Fruit fly (Drosophila melanogaster): ENCODE data around the gene CG17321.

DNA sequence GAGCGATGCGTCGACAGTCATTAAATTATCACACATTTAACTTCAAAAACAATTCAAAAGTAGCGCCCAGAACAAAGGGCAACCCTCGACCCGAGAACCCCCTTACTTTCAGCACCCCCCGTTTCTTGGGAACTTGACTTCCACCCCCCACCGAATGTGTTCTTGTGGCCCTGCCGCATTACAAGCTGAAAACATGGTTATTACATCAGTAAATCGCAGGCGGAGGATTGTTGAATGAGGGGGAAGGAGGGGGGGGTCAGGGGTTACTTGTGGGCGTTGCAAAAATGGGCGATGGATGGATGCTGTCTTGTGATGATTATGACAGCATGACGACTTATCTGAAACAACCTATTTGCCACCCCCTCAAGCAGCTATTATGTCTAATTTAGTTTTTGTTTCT lies 29.8 kb upstream of the CG17321 start:
- TF ChIP-seq h (GFP tag; optimal IDR thresholded peaks at IDR 0.05) (no peak), usp (GFP tag; optimal IDR thresholded peaks at IDR 0.05) (no peak), psq (GFP tag; optimal IDR thresholded peaks at IDR 0.05) (no peak), brk (GFP tag; optimal IDR thresholded peaks at IDR 0.05) (no peak), sage (GFP tag; optimal IDR thresholded peaks at IDR 0.05) (no peak), Dfd (GFP tag; optimal IDR thresholded peaks at IDR 0.05) (no peak), Mio (GFP tag; optimal IDR thresholded peaks at IDR 0.05) (no peak)
